Worm (Caenorhabditis elegans): ENCODE measurements around the gene fbxb-81.

The fbxb-81 gene

ce11 chrIII:173501-173900, 32.5 kb upstream of the fbxb-81 start, which contains the start of gene F40G9.19:
Gene F40G9.19 (plus strand): TSS chrIII:173801.
- no peak for TF ChIP-seq unc-42 (tag; optimal IDR thresholded peaks at IDR 0.05)
- no peak for TF ChIP-seq unc-55 (GFP tag; optimal IDR thresholded peaks at IDR 0.05)
- no peak for TF ChIP-seq pqm-1 (tag; optimal IDR thresholded peaks at IDR 0.05)
- no peak for TF ChIP-seq tbx-7 (tag; optimal IDR thresholded peaks at IDR 0.05)
- no peak for TF ChIP-seq sox-2 (GFP tag; IDR thresholded peaks at IDR 0.05)
- no peak for TF ChIP-seq ztf-16 (tag; optimal IDR thresholded peaks at IDR 0.05)
- TF ChIP-seq ceh-24 (tag; optimal IDR thresholded peaks at IDR 0.05), result no peak
- TF ChIP-seq T23F11.4 (GFP tag; optimal IDR thresholded peaks at IDR 0.05), result no peak
- no peak for TF ChIP-seq pha-2 (tag; optimal IDR thresholded peaks at IDR 0.05)

- no peak for TF ChIP-seq unc-55 (GFP tag; optimal IDR thresholded peaks at IDR 0.05)
- no peak for TF ChIP-seq elt-2 (tag; optimal IDR thresholded peaks at IDR 0.05)
These were observed 30.6 kb upstream of the fbxb-81 start, which contains the start of the genes F40G9.9 and F40G9.12 for ce11 chrIII:171617-172016. Gene F40G9.9 (minus strand): TSS chrIII:171717. Gene F40G9.12 (plus strand): TSS chrIII:171847.

ce11 chrIII:169478-169877, 28.5 kb upstream of the fbxb-81 start, which contains the start of gene F40G9.18:
Gene F40G9.18 (minus strand): TSS chrIII:169578.
- TF ChIP-seq ceh-31 (tag; optimal IDR thresholded peaks at IDR 0.05), result no peak
- TF ChIP-seq ceh-19 (GFP tag; optimal IDR thresholded peaks at IDR 0.05), result no peak
- no peak for TF ChIP-seq sdc-2 (tag; optimal IDR thresholded peaks at IDR 0.05)
- no peak for TF ChIP-seq sox-2 (GFP tag; IDR thresholded peaks at IDR 0.05)
- TF ChIP-seq che-1 (tag; optimal IDR thresholded peaks at IDR 0.05), result no peak
- no peak for TF ChIP-seq hlh-8 (tag; optimal IDR thresholded peaks at IDR 0.05)
- TF ChIP-seq C38D4.7 (GFP tag; optimal IDR thresholded peaks at IDR 0.05), result no peak
- TF ChIP-seq C08G9.2 (tag; optimal IDR thresholded peaks at IDR 0.05), result no peak

ce11 chrIII:168376-168775, 27.4 kb upstream of the fbxb-81 start:
- peak; percentile 35 for TF ChIP-seq elt-4 (tag; optimal IDR thresholded peaks at IDR 0.05)

- TF ChIP-seq tbx-2 (tag; optimal IDR thresholded peaks at IDR 0.05) (no peak), madf-2 (tag; optimal IDR thresholded peaks at IDR 0.05) (no peak), elt-4 (tag; optimal IDR thresholded peaks at IDR 0.05) (no peak), F13H6.1 (tag; optimal IDR thresholded peaks at IDR 0.05) (no peak)
These were observed 24.4 kb upstream of the fbxb-81 start, which contains the start of gene F40G9.7 for ce11 chrIII:165390-165789. Gene F40G9.7 (plus strand): TSS chrIII:165690.

ce11 chrIII:164775-165174, 23.8 kb upstream of the fbxb-81 start, which contains the start of gene F40G9.8:
Gene F40G9.8 (minus strand): TSS chrIII:164875.
- no peak for TF ChIP-seq ceh-24 (tag; optimal IDR thresholded peaks at IDR 0.05)

ce11 chrIII:159665-160064, 18.6 kb upstream of the fbxb-81 start:
- no peak for TF ChIP-seq ets-4 (tag; optimal IDR thresholded peaks at IDR 0.05)
- no peak for TF ChIP-seq C08G9.2 (tag; optimal IDR thresholded peaks at IDR 0.05)
- TF ChIP-seq sdc-2 (tag; optimal IDR thresholded peaks at IDR 0.05), result no peak
- TF ChIP-seq lim-6 (tag; optimal IDR thresholded peaks at IDR 0.05), result peak; percentile 3
- TF ChIP-seq ceh-19 (GFP tag; optimal IDR thresholded peaks at IDR 0.05), result no peak
- TF ChIP-seq fax-1 (tag; optimal IDR thresholded peaks at IDR 0.05), result no peak
- TF ChIP-seq ahr-1 (tag; optimal IDR thresholded peaks at IDR 0.05), result no peak
- TF ChIP-seq rnt-1 (tag; optimal IDR thresholded peaks at IDR 0.05), result no peak

- no peak for TF ChIP-seq ceh-48 (tag; optimal IDR thresholded peaks at IDR 0.05)
These were observed 18.1 kb upstream of the fbxb-81 start for ce11 chrIII:159149-159548.

Data from whole organism, late embryonic.